Worm (Caenorhabditis elegans) whole organism, L2 larva: ENCODE data around the gene col-75.

Experiments
- C34F6.9 ChIP-seq: fragments of 150-350 bp; optimal IDR thresholded peaks from 2 replicates; lab custom pipeline; 2014; ENCODE audit warnings: missing biosample characterization, missing genetic modification characterization
- F13H6.1 ChIP-seq: sonication (generic microtip); optimal IDR thresholded peaks from 2 replicates; lab custom pipeline; 2016; ENCODE audit warnings: missing genetic modification characterization, missing compliant biosample characterization
- Y55F3AM.14 ChIP-seq: fragments of 200-800 bp; sonication (Bioruptor generic); optimal IDR thresholded peaks from 2 replicates; lab custom pipeline; 2018; ENCODE audit warnings: mild to moderate bottlenecking, missing genetic modification characterization, missing compliant biosample characterization
- aly-2 ChIP-seq: fragments of 150-350 bp; optimal IDR thresholded peaks from 2 replicates; lab custom pipeline; 2014; ENCODE audit warnings: missing biosample characterization, missing genetic modification characterization
- ama-1 ChIP-seq: fragments of 150-350 bp; optimal IDR thresholded peaks from 2 replicates; lab custom pipeline; 2018; ENCODE audit warnings: inconsistent platforms
- blmp-1 ChIP-seq: sonication (generic microtip); optimal IDR thresholded peaks from 2 replicates; lab custom pipeline; 2017; ENCODE audit warnings: missing genetic modification characterization, mild to moderate bottlenecking, missing compliant biosample characterization, antibody characterized with exemption, moderate library complexity; ENCODE audit not compliant: insufficient read depth
- ceh-16 ChIP-seq: fragments of 150-350 bp; optimal IDR thresholded peaks from 2 replicates; lab custom pipeline; 2014; ENCODE audit warnings: missing biosample characterization, missing genetic modification characterization
- crh-2 ChIP-seq: sonication (generic microtip); optimal IDR thresholded peaks from 2 replicates; lab custom pipeline; 2017; ENCODE audit warnings: missing biosample characterization, missing genetic modification characterization
- dmd-4 ChIP-seq: sonication (generic microtip); optimal IDR thresholded peaks from 2 replicates; lab custom pipeline; 2017; ENCODE audit warnings: missing biosample characterization, missing genetic modification characterization
- egl-27 ChIP-seq: sonication (generic microtip); optimal IDR thresholded peaks from 3 replicates; lab custom pipeline; 2017; ENCODE audit warnings: missing biosample characterization, missing genetic modification reagents, missing genetic modification characterization
- elt-1 ChIP-seq: fragments of 150-350 bp; optimal IDR thresholded peaks from 2 replicates; lab custom pipeline; 2014; ENCODE audit warnings: missing biosample characterization, missing genetic modification characterization
- elt-3 ChIP-seq: sonication (generic microtip); optimal IDR thresholded peaks from 2 replicates; lab custom pipeline; 2017; ENCODE audit warnings: missing biosample characterization, missing genetic modification characterization
- fos-1 ChIP-seq: fragments of 150-350 bp; optimal IDR thresholded peaks from 2 replicates; lab custom pipeline; 2014; ENCODE audit warnings: missing biosample characterization, missing genetic modification characterization
- gmeb-1 ChIP-seq: fragments of 150-350 bp; optimal IDR thresholded peaks from 2 replicates; lab custom pipeline; 2014; ENCODE audit warnings: missing biosample characterization, missing genetic modification characterization
- lin-11 ChIP-seq: fragments of 150-350 bp; sonication (generic microtip); optimal IDR thresholded peaks from 2 replicates; lab custom pipeline; 2014; ENCODE audit warnings: missing biosample characterization, missing genetic modification characterization, inconsistent platforms, mixed read lengths
- lin-13 ChIP-seq: fragments of 150-350 bp; optimal IDR thresholded peaks from 2 replicates; lab custom pipeline; 2014; ENCODE audit warnings: missing biosample characterization, missing genetic modification reagents, missing genetic modification characterization
- lsy-2 ChIP-seq, 2 experiments: fragments of 150-350 bp in 1 of 2; sonication (generic microtip) in 1 of 2; optimal IDR thresholded peaks; 2 replicates each; lab custom pipeline; 2014 to 2017; ENCODE audit warnings: missing biosample characterization in 2 of 2, missing genetic modification characterization in 2 of 2
- mab-5 ChIP-seq: fragments of 150-350 bp; optimal IDR thresholded peaks from 2 replicates; lab custom pipeline; 2014; ENCODE audit warnings: missing biosample characterization, missing genetic modification characterization
- mbf-1 ChIP-seq: sonication (generic microtip); optimal IDR thresholded peaks from 2 replicates; lab custom pipeline; 2017; ENCODE audit warnings: missing biosample characterization, missing genetic modification characterization
- nhr-10 ChIP-seq: sonication (generic microtip); optimal IDR thresholded peaks from 2 replicates; lab custom pipeline; 2017; ENCODE audit warnings: missing biosample characterization, missing genetic modification characterization
- nhr-12 ChIP-seq: fragments of 150-350 bp; optimal IDR thresholded peaks from 2 replicates; lab custom pipeline; 2014; ENCODE audit warnings: missing biosample characterization, missing genetic modification characterization
- nhr-129 ChIP-seq: fragments of 150-350 bp; optimal IDR thresholded peaks from 2 replicates; lab custom pipeline; 2014; ENCODE audit warnings: missing biosample characterization, missing genetic modification characterization
- nhr-21 ChIP-seq: fragments of 150-350 bp; optimal IDR thresholded peaks from 2 replicates; lab custom pipeline; 2014; ENCODE audit warnings: missing biosample characterization, missing genetic modification characterization
- nhr-23 ChIP-seq: fragments of 150-350 bp; optimal IDR thresholded peaks from 2 replicates; lab custom pipeline; 2014; ENCODE audit warnings: missing biosample characterization, missing genetic modification reagents, missing genetic modification characterization
- nhr-237 ChIP-seq: fragments of 150-350 bp; optimal IDR thresholded peaks from 2 replicates; lab custom pipeline; 2014; ENCODE audit warnings: missing biosample characterization, missing genetic modification characterization
- nhr-25 ChIP-seq: fragments of 150-350 bp; sonication (generic microtip); optimal IDR thresholded peaks from 3 replicates; lab custom pipeline; 2014; ENCODE audit warnings: missing biosample characterization, missing genetic modification characterization
- nhr-6 ChIP-seq: fragments of 150-350 bp; optimal IDR thresholded peaks from 2 replicates; lab custom pipeline; 2014; ENCODE audit warnings: missing biosample characterization, missing genetic modification characterization
- sem-4 ChIP-seq: fragments of 150-350 bp; optimal IDR thresholded peaks from 2 replicates; lab custom pipeline; 2014; ENCODE audit warnings: missing biosample characterization, missing genetic modification reagents, missing genetic modification characterization
- skn-1 ChIP-seq: sonication (generic microtip); optimal IDR thresholded peaks from 2 replicates; lab custom pipeline; 2017; ENCODE audit warnings: missing biosample characterization, missing genetic modification characterization
- sma-3 ChIP-seq: sonication (generic microtip); optimal IDR thresholded peaks from 2 replicates; lab custom pipeline; 2016; ENCODE audit warnings: missing genetic modification reagents, missing genetic modification characterization, missing compliant biosample characterization
- sma-9 ChIP-seq, 2 experiments: fragments of 150-350 bp in 1 of 2; sonication (generic microtip) in 1 of 2; optimal IDR thresholded peaks; 2 replicates each; lab custom pipeline; 2014 to 2016; ENCODE audit warnings: missing genetic modification characterization in 2 of 2, mild to moderate bottlenecking in 1 of 2, missing biosample characterization in 1 of 2, missing compliant biosample characterization in 1 of 2, missing genetic modification reagents in 1 of 2, moderate library complexity in 1 of 2
- snpc-4 ChIP-seq: fragments of 150-350 bp; optimal IDR thresholded peaks from 2 replicates; lab custom pipeline; 2014; ENCODE audit warnings: missing biosample characterization, missing genetic modification characterization
- unc-39 ChIP-seq: fragments of 150-350 bp; optimal IDR thresholded peaks from 2 replicates; lab custom pipeline; 2014; ENCODE audit warnings: missing biosample characterization, missing genetic modification characterization
- unc-55 ChIP-seq: fragments of 150-350 bp; sonication (generic microtip); optimal IDR thresholded peaks from 3 replicates; lab custom pipeline; 2014; ENCODE audit warnings: missing biosample characterization, missing genetic modification reagents, missing genetic modification characterization
- unc-62 ChIP-seq: fragments of 150-350 bp; optimal IDR thresholded peaks from 2 replicates; lab custom pipeline; 2014; ENCODE audit warnings: missing biosample characterization, missing genetic modification reagents, missing genetic modification characterization
- ztf-1 ChIP-seq: fragments of 200-800 bp; sonication (Bioruptor generic); conservative IDR thresholded peaks from 2 replicates; pipeline ENCODE4 v1.3.6; 2022; ENCODE audit warnings: missing genetic modification characterization, missing compliant biosample characterization
- ztf-4 ChIP-seq: fragments of 150-350 bp; optimal IDR thresholded peaks from 2 replicates; lab custom pipeline; 2014; ENCODE audit warnings: missing biosample characterization, missing genetic modification characterization

The col-75 gene

DNA sequence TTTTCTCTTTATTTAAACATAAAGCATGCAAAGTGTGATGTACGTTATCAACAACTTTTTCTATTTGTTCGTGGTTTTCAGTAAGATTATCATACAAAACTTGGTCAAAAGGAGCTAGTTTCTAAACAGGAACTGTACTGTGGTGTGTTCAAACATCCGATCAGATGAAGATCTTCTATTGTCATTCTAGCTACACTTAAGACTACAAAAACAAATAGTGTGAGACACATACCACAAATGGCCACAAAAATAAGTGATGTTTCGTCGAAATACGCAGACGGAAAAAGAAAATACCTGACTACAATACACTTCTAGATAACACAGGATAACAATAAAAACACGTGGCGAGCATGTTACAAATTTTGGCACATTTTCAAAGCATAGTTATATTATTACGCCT lies 22.6 kb downstream of the col-75 start:
- no peak for TF ChIP-seq lin-13
- TF ChIP-seq crh-2 (tag; lab: Kevin White, UChicago) = peak; percentile 27
- no peak for TF ChIP-seq elt-3 (tag; lab: Kevin White, UChicago)
- no peak for TF ChIP-seq lsy-2 (tag; optimal IDR thresholded peaks at IDR 0.05; lab: Kevin White, UChicago)
- TF ChIP-seq nhr-6 = no peak
- TF ChIP-seq nhr-25 (tag; lab: Kevin White, UChicago) = peak; percentile 47
- no peak for TF ChIP-seq ztf-4 (tag; lab: Kevin White, UChicago)
- TF ChIP-seq mbf-1 (tag; lab: Kevin White, UChicago) = no peak
- peak; percentile 59 for TF ChIP-seq fos-1 (tag; lab: Kevin White, UChicago)
- TF ChIP-seq nhr-23 = no peak
- TF ChIP-seq, all 48 proteins: peak for 3

DNA sequence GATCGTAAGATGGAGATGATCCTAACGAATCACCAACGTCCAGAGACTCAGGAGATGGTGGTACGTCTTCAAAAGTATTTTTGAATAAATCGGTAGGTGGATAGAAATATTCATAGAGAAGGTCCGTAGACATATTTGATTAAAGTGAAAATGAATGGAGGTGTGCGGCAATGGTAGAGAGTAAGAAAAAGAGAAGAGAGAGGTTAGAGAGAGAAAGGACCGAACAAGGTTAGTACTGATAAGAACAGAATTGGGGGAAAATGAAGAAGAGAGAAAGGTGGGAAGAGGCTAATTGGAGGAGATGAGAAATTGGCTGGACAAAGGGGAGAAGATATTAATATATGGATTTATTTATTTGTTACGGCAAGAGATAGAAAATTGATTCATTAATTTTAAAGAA lies 23.6 kb downstream of the col-75 start, which contains the start of gene nhr-22:
Gene nhr-22, minus strand, starts transcription at position 137 of the 400 bp plus-strand sequence.
- TF ChIP-seq crh-2 (tag; lab: Kevin White, UChicago) = no peak
- no peak for TF ChIP-seq C34F6.9 (tag; lab: Kevin White, UChicago)
- no peak for TF ChIP-seq egl-27 (tag; lab: Kevin White, UChicago)
- peak; percentile 62 for TF ChIP-seq fos-1 (tag; lab: Kevin White, UChicago)
- no peak for TF ChIP-seq Y55F3AM.14 (GFP tag; lab: Kevin White, UChicago)
- no peak for TF ChIP-seq nhr-12 (tag; lab: Kevin White, UChicago)
- no peak for TF ChIP-seq lsy-2 (tag; optimal IDR thresholded peaks at IDR 0.05; lab: Kevin White, UChicago)
- no peak for TF ChIP-seq F13H6.1
- TF ChIP-seq blmp-1 (tag; lab: Kevin White, UChicago) = peak; percentile 24

DNA sequence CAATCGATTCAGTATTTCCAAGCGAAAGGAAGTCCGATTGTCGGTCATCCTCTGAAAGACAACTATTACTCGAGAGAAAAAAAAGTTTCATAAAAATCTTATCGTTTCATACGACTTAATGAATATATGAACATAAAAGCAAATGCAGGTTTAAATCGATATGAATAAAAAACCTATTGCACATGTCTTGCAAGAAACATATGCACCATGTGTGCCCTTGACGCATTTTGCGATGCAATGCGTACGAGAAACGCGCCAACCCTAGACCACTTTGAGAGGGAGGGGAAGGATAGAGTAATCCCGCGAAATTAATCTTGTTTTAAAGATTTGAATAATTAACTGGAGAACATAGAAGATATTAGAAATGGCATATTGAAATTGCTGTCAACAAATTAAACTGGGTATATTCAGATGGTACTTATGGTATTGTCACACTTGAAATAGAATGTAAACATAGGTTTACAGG lies 27.3 kb downstream of the col-75 start, which contains the start of gene atg-16.2:
Gene atg-16.2, minus strand, starts transcription at position 51 of the 466 bp plus-strand sequence.
- TF ChIP-seq ceh-16 (tag; lab: Kevin White, UChicago) = no peak
- TF ChIP-seq aly-2 (tag; lab: Kevin White, UChicago) = no peak
- TF ChIP-seq ztf-4 (tag; lab: Kevin White, UChicago) = no peak
- no peak for TF ChIP-seq ama-1
- peak; percentile 78 for TF ChIP-seq C34F6.9 (tag; lab: Kevin White, UChicago)
- peak; percentile 30 for TF ChIP-seq F13H6.1
- TF ChIP-seq fos-1 (tag; lab: Kevin White, UChicago) = peak; percentile 8
- peak in 1 of 2 experiments; percentile 76 for TF ChIP-seq lsy-2 (tag; optimal IDR thresholded peaks at IDR 0.05; lab: Kevin White, UChicago)
- peak; percentile 31 for TF ChIP-seq mab-5 (tag; lab: Kevin White, UChicago)
- TF ChIP-seq blmp-1 (tag; lab: Kevin White, UChicago) = no peak
- no peak for TF ChIP-seq skn-1 (tag; lab: Kevin White, UChicago)
- no peak for TF ChIP-seq sma-3 (GFP tag; lab: Kevin White, UChicago)
- TF ChIP-seq nhr-10 (tag; lab: Kevin White, UChicago) = no peak
- no peak for TF ChIP-seq unc-62 (GFP tag; lab: Kevin White, UChicago)
- TF ChIP-seq crh-2 (tag; lab: Kevin White, UChicago) = peak; percentile 44
- TF ChIP-seq lin-11 (tag; lab: Kevin White, UChicago) = peak; percentile 9
- TF ChIP-seq unc-55 = peak; percentile 74
- TF ChIP-seq sma-9 (GFP tag; optimal IDR thresholded peaks at IDR 0.05; lab: Kevin White, UChicago) = peak; percentile 33
- TF ChIP-seq sma-9 (tag; optimal IDR thresholded peaks at IDR 0.05; lab: Kevin White, UChicago) = no peak
- peak; percentile 14 for TF ChIP-seq snpc-4 (tag; lab: Kevin White, UChicago)
- peak; percentile 2 for TF ChIP-seq nhr-21 (tag; lab: Kevin White, UChicago)
- TF ChIP-seq nhr-129 (tag; lab: Kevin White, UChicago) = peak; percentile 79
- no peak for TF ChIP-seq elt-1
- TF ChIP-seq lin-13 = peak; percentile 55
- no peak for TF ChIP-seq nhr-12 (tag; lab: Kevin White, UChicago)

DNA sequence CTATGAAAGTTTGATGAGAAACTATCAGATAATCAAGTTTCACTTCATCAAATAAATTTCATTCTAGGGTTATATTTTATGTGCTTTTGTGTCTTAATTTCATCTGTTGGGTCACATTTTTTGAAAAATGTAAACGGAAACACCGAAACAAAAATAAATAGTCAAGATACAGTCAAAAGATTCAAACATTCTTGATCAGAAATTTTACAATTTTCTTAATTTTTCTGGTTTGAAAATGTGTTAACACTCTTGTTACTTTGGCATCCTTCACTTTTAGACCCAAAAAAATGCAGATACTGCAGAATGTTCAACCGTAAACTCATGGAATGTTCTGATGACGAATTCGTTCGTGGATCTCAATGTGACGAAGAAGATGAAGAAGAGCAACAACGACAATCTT lies 28.6 kb downstream of the col-75 start, which contains the start of gene aptf-1:
Gene aptf-1, plus strand, starts transcription at position 301 of the 400 bp plus-strand sequence.
- TF ChIP-seq sem-4 (tag; lab: Kevin White, UChicago) (no peak), gmeb-1 (tag; lab: Kevin White, UChicago) (no peak), ama-1 (no peak), sma-9 (GFP tag; optimal IDR thresholded peaks at IDR 0.05; lab: Kevin White, UChicago) (no peak), sma-9 (tag; optimal IDR thresholded peaks at IDR 0.05; lab: Kevin White, UChicago) (no peak), nhr-25 (tag; lab: Kevin White, UChicago) (no peak), lsy-2 (tag; optimal IDR thresholded peaks at IDR 0.05; lab: Kevin White, UChicago) (no peak), dmd-4 (no peak), unc-39 (tag; lab: Kevin White, UChicago) (no peak), ztf-1 (GFP tag; lab: Robert Waterston, UW) (no peak), egl-27 (tag; lab: Kevin White, UChicago) (no peak), nhr-237 (tag; lab: Kevin White, UChicago) (no peak)
- TF ChIP-seq, all 48 proteins: peak for 0
